Worm (Caenorhabditis elegans) whole organism, mixed stage, embryonic: ENCODE data around the gene csq-1.

Source experiments
- blmp-1 ChIP-seq: fragments of 150-350 bp; optimal IDR thresholded peaks from 2 replicates; lab custom pipeline; 2014; ENCODE audit warnings: missing biosample characterization, missing genetic modification characterization
- elt-3 ChIP-seq: fragments of 150-350 bp; optimal IDR thresholded peaks from 2 replicates; lab custom pipeline; 2014; ENCODE audit warnings: missing biosample characterization, missing genetic modification characterization
- lin-13 ChIP-seq: fragments of 150-350 bp; optimal IDR thresholded peaks from 2 replicates; lab custom pipeline; 2014; ENCODE audit warnings: missing biosample characterization, missing genetic modification characterization
- lsy-2 ChIP-seq: fragments of 150-350 bp; optimal IDR thresholded peaks from 2 replicates; lab custom pipeline; 2014; ENCODE audit warnings: missing biosample characterization, missing genetic modification characterization
- mep-1 ChIP-seq: fragments of 150-350 bp; optimal IDR thresholded peaks from 2 replicates; lab custom pipeline; 2017; ENCODE audit warnings: missing biosample characterization, missing genetic modification reagents, missing genetic modification characterization, inconsistent platforms
- nhr-2 ChIP-seq: fragments of 150-350 bp; optimal IDR thresholded peaks from 2 replicates; lab custom pipeline; 2014; ENCODE audit warnings: missing biosample characterization, missing genetic modification characterization
- snpc-4 ChIP-seq: fragments of 150-350 bp; optimal IDR thresholded peaks from 2 replicates; lab custom pipeline; 2014; ENCODE audit warnings: missing biosample characterization, missing genetic modification characterization
- unc-62 ChIP-seq: fragments of 150-350 bp; optimal IDR thresholded peaks from 2 replicates; lab custom pipeline; 2014; ENCODE audit warnings: missing biosample characterization, missing genetic modification reagents, missing genetic modification characterization
- ztf-11 ChIP-seq: fragments of 150-350 bp; optimal IDR thresholded peaks from 2 replicates; lab custom pipeline; 2014; ENCODE audit warnings: missing biosample characterization, missing genetic modification characterization

- TF ChIP-seq ztf-11: no peak
- TF ChIP-seq snpc-4 (tag; lab: Kevin White, UChicago): no peak
- no peak for TF ChIP-seq elt-3 (tag; lab: Kevin White, UChicago)
- TF ChIP-seq nhr-2: no peak
- TF ChIP-seq lsy-2 (tag; lab: Kevin White, UChicago): no peak
- TF ChIP-seq blmp-1 (tag; lab: Kevin White, UChicago): no peak
- no peak for TF ChIP-seq mep-1 (tag; lab: Kevin White, UChicago)
- TF ChIP-seq unc-62 (GFP tag; lab: Kevin White, UChicago): peak; percentile 35
- no peak for TF ChIP-seq lin-13 (tag; lab: Kevin White, UChicago)
Measured at ce11 chrX:14736955-14737621, 52.4 kb downstream of the csq-1 start.
